Fruit fly (Drosophila melanogaster): ENCODE data around the gene Ptp10D.

DNA sequence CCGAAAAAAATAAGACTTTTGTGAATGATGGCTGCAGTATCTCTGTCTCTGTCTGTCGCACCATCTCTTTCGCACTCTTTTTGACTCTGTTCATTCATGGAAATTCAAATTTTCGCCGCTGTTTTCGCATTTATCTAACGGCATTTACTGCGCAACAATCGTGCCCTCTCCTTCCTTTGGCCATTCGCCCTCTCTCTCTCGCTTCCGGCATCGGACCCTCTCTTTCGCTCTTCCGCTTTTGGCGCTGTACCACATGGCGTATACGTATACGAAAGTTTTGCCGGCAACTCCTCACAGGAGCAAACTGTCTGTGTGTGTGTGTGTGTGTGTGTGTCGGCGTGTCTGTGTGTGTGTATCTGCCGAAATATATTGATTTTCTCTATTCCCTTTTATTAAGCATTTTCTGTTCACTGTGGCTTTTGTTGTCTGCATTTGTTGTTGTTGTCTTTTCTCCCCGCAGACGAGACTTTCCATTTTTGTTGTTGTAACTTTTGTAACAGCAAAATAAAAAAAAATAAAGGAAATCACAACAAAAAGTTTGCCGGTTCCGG, 22.8 kb downstream of the Ptp10D start:
- no peak for TF ChIP-seq CG8478 (optimal IDR thresholded peaks at IDR 0.05)
- TF ChIP-seq usp (GFP tag; optimal IDR thresholded peaks at IDR 0.05), result no peak
